Worm (Caenorhabditis elegans) whole organism, mixed stage, embryonic: ENCODE results near the gene Y54F10AM.6.

Experiments used
- M03D4.4 ChIP-seq: sonication (generic microtip); optimal IDR thresholded peaks from 2 replicates; lab custom pipeline; 2017; ENCODE audit warnings: mild to moderate bottlenecking, missing genetic modification characterization, missing compliant biosample characterization
- bed-3 ChIP-seq: fragments of 200-800 bp; sonication (Bioruptor generic); optimal IDR thresholded peaks from 3 replicates; lab custom pipeline; 2018; ENCODE audit warnings: mild to moderate bottlenecking, missing genetic modification characterization, moderate library complexity, missing compliant biosample characterization
- blmp-1 ChIP-seq: fragments of 150-350 bp; optimal IDR thresholded peaks from 2 replicates; lab custom pipeline; 2014; ENCODE audit warnings: missing biosample characterization, missing genetic modification characterization
- ceh-39 ChIP-seq: fragments of 150-350 bp; optimal IDR thresholded peaks from 2 replicates; lab custom pipeline; 2014; ENCODE audit warnings: missing biosample characterization, missing genetic modification characterization
- ceh-43 ChIP-seq: fragments of 200-800 bp; sonication (Bioruptor generic); optimal IDR thresholded peaks from 2 replicates; lab custom pipeline; 2018; ENCODE audit warnings: mild to moderate bottlenecking, missing genetic modification characterization, moderate library complexity, missing compliant biosample characterization
- ceh-83 ChIP-seq: fragments of 200-800 bp; sonication (Bioruptor generic); optimal IDR thresholded peaks from 2 replicates; lab custom pipeline; 2018; ENCODE audit warnings: mild to moderate bottlenecking, missing genetic modification characterization, missing compliant biosample characterization
- ces-1 ChIP-seq: fragments of 150-350 bp; optimal IDR thresholded peaks from 2 replicates; lab custom pipeline; 2014; ENCODE audit warnings: missing biosample characterization, missing genetic modification reagents, missing genetic modification characterization
- cnd-1 ChIP-seq: fragments of 200-800 bp; sonication (Bioruptor generic); optimal IDR thresholded peaks from 2 replicates; lab custom pipeline; 2018; ENCODE audit warnings: mild to moderate bottlenecking, missing genetic modification characterization, missing compliant biosample characterization
- drap-1 ChIP-seq: fragments of 200-800 bp; sonication (Bioruptor generic); optimal IDR thresholded peaks from 3 replicates; lab custom pipeline; 2018; ENCODE audit warnings: mild to moderate bottlenecking, missing genetic modification characterization, missing compliant biosample characterization
- elt-1 ChIP-seq: sonication (generic microtip); optimal IDR thresholded peaks from 2 replicates; lab custom pipeline; 2017; ENCODE audit warnings: missing genetic modification characterization, mild to moderate bottlenecking, missing compliant biosample characterization, antibody characterized with exemption, moderate library complexity, borderline replicate concordance; ENCODE audit not compliant: insufficient read depth
- elt-3 ChIP-seq: fragments of 150-350 bp; optimal IDR thresholded peaks from 2 replicates; lab custom pipeline; 2014; ENCODE audit warnings: missing biosample characterization, missing genetic modification characterization
- flh-1 ChIP-seq: fragments of 200-800 bp; sonication (Bioruptor generic); optimal IDR thresholded peaks from 2 replicates; lab custom pipeline; 2018; ENCODE audit warnings: mild to moderate bottlenecking, missing genetic modification characterization, moderate library complexity, missing compliant biosample characterization
- ham-2 ChIP-seq: fragments of 200-800 bp; sonication (Bioruptor generic); optimal IDR thresholded peaks from 2 replicates; lab custom pipeline; 2018; ENCODE audit warnings: mild to moderate bottlenecking, missing genetic modification characterization, missing compliant biosample characterization
- hlh-1 ChIP-seq: fragments of 150-350 bp; optimal IDR thresholded peaks from 2 replicates; lab custom pipeline; 2014; ENCODE audit warnings: missing biosample characterization, missing genetic modification reagents, missing genetic modification characterization
- lin-13 ChIP-seq: fragments of 150-350 bp; optimal IDR thresholded peaks from 2 replicates; lab custom pipeline; 2014; ENCODE audit warnings: missing biosample characterization, missing genetic modification characterization
- lin-32 ChIP-seq: fragments of 200-800 bp; sonication (Bioruptor generic); optimal IDR thresholded peaks from 2 replicates; lab custom pipeline; 2018; ENCODE audit warnings: mild to moderate bottlenecking, missing genetic modification characterization, missing compliant biosample characterization
- lsy-2 ChIP-seq: fragments of 150-350 bp; optimal IDR thresholded peaks from 2 replicates; lab custom pipeline; 2014; ENCODE audit warnings: missing biosample characterization, missing genetic modification characterization
- mab-5 ChIP-seq: fragments of 150-350 bp; optimal IDR thresholded peaks from 2 replicates; lab custom pipeline; 2014; ENCODE audit warnings: missing biosample characterization, missing genetic modification characterization
- mep-1 ChIP-seq: fragments of 150-350 bp; optimal IDR thresholded peaks from 2 replicates; lab custom pipeline; 2017; ENCODE audit warnings: missing biosample characterization, missing genetic modification reagents, missing genetic modification characterization, inconsistent platforms
- mls-2 ChIP-seq: sonication (generic microtip); optimal IDR thresholded peaks from 2 replicates; lab custom pipeline; 2016; ENCODE audit warnings: mild to moderate bottlenecking, missing genetic modification characterization, moderate library complexity, missing compliant biosample characterization
- nhr-12 ChIP-seq: fragments of 150-350 bp; optimal IDR thresholded peaks from 2 replicates; lab custom pipeline; 2014; ENCODE audit warnings: missing biosample characterization, missing genetic modification characterization
- nhr-2 ChIP-seq: fragments of 150-350 bp; optimal IDR thresholded peaks from 2 replicates; lab custom pipeline; 2014; ENCODE audit warnings: missing biosample characterization, missing genetic modification characterization
- nhr-237 ChIP-seq: fragments of 150-350 bp; optimal IDR thresholded peaks from 2 replicates; lab custom pipeline; 2014; ENCODE audit warnings: missing biosample characterization, missing genetic modification characterization
- nhr-28 ChIP-seq: fragments of 150-350 bp; optimal IDR thresholded peaks from 2 replicates; lab custom pipeline; 2014; ENCODE audit warnings: missing biosample characterization, missing genetic modification characterization
- nhr-76 ChIP-seq: sonication (generic microtip); optimal IDR thresholded peaks from 2 replicates; lab custom pipeline; 2017; ENCODE audit warnings: missing biosample characterization, missing genetic modification characterization
- pha-4 ChIP-seq: fragments of 150-350 bp; optimal IDR thresholded peaks from 2 replicates; lab custom pipeline; 2018; ENCODE audit warnings: missing biosample characterization, missing genetic modification reagents, missing genetic modification characterization
- sem-2 ChIP-seq: fragments of 200-800 bp; sonication (Bioruptor generic); optimal IDR thresholded peaks from 2 replicates; lab custom pipeline; 2018; ENCODE audit warnings: mild to moderate bottlenecking, missing genetic modification characterization, missing compliant biosample characterization
- snpc-4 ChIP-seq: fragments of 150-350 bp; optimal IDR thresholded peaks from 2 replicates; lab custom pipeline; 2014; ENCODE audit warnings: missing biosample characterization, missing genetic modification characterization
- sptf-1 ChIP-seq: sonication (generic microtip); optimal IDR thresholded peaks from 2 replicates; lab custom pipeline; 2017; ENCODE audit warnings: mild to moderate bottlenecking, missing genetic modification characterization, moderate library complexity, missing compliant biosample characterization
- tbx-8 ChIP-seq: fragments of 200-800 bp; sonication (Bioruptor generic); optimal IDR thresholded peaks from 2 replicates; lab custom pipeline; 2018; ENCODE audit warnings: mild to moderate bottlenecking, missing genetic modification characterization, moderate library complexity, missing compliant biosample characterization
- unc-120 ChIP-seq: sonication (generic microtip); optimal IDR thresholded peaks from 2 replicates; lab custom pipeline; 2017; ENCODE audit warnings: missing genetic modification characterization, missing compliant biosample characterization; ENCODE audit not compliant: poor library complexity, severe bottlenecking
- unc-39 ChIP-seq: fragments of 150-350 bp; optimal IDR thresholded peaks from 2 replicates; lab custom pipeline; 2014; ENCODE audit warnings: missing biosample characterization, missing genetic modification characterization
- unc-62 ChIP-seq: fragments of 150-350 bp; optimal IDR thresholded peaks from 2 replicates; lab custom pipeline; 2014; ENCODE audit warnings: missing biosample characterization, missing genetic modification reagents, missing genetic modification characterization
- zip-8 ChIP-seq: fragments of 150-350 bp; optimal IDR thresholded peaks from 2 replicates; lab custom pipeline; 2014; ENCODE audit warnings: missing biosample characterization, missing genetic modification characterization
- ztf-11 ChIP-seq: fragments of 150-350 bp; optimal IDR thresholded peaks from 2 replicates; lab custom pipeline; 2014; ENCODE audit warnings: missing biosample characterization, missing genetic modification characterization

The Y54F10AM.6 gene

ce11 chrIII:2506463-2506862, 2.2 kb upstream of the Y54F10AM.6 start:
- TF ChIP-seq nhr-12 (tag; lab: Kevin White, UChicago), result no peak
- no peak for TF ChIP-seq sptf-1 (tag; lab: Kevin White, UChicago)
- TF ChIP-seq ham-2, result no peak
- no peak for TF ChIP-seq mab-5 (tag; lab: Kevin White, UChicago)
- TF ChIP-seq elt-1 (tag; lab: Kevin White, UChicago), result no peak
- no peak for TF ChIP-seq pha-4 (tag; lab: Kevin White, UChicago)
- TF ChIP-seq lsy-2 (tag; lab: Kevin White, UChicago), result no peak
- TF ChIP-seq hlh-1 (tag; lab: Kevin White, UChicago), result no peak
- no peak for TF ChIP-seq ceh-83 (GFP tag; lab: Kevin White, UChicago)
- no peak for TF ChIP-seq flh-1 (GFP tag; lab: Kevin White, UChicago)
- TF ChIP-seq M03D4.4, result no peak
- no peak for TF ChIP-seq unc-120 (tag; lab: Kevin White, UChicago)
- no peak for TF ChIP-seq elt-3 (tag; lab: Kevin White, UChicago)
- no peak for TF ChIP-seq lin-13 (tag; lab: Kevin White, UChicago)
- no peak for TF ChIP-seq lin-32 (GFP tag; lab: Kevin White, UChicago)
- TF ChIP-seq mep-1 (tag; lab: Kevin White, UChicago), result no peak
- TF ChIP-seq ztf-11, result no peak
- no peak for TF ChIP-seq zip-8 (tag; lab: Kevin White, UChicago)

ce11 chrIII:2507938-2508337, 680 bp upstream of the Y54F10AM.6 start, which contains the start of gene Y54F10AM.8:
Gene Y54F10AM.8 (minus strand): TSS chrIII:2507972.
- no peak for TF ChIP-seq sem-2 (GFP tag; lab: Kevin White, UChicago)
- no peak for TF ChIP-seq unc-120 (tag; lab: Kevin White, UChicago)
- TF ChIP-seq nhr-76 (tag; lab: Kevin White, UChicago), result no peak
- TF ChIP-seq elt-3 (tag; lab: Kevin White, UChicago), result no peak
- TF ChIP-seq drap-1, result no peak
- TF ChIP-seq ztf-11, result no peak
- TF ChIP-seq ham-2, result no peak
- no peak for TF ChIP-seq M03D4.4
- no peak for TF ChIP-seq flh-1 (GFP tag; lab: Kevin White, UChicago)

- TF ChIP-seq lsy-2 (tag; lab: Kevin White, UChicago), result no peak
- no peak for TF ChIP-seq unc-120 (tag; lab: Kevin White, UChicago)
- TF ChIP-seq ceh-83 (GFP tag; lab: Kevin White, UChicago), result no peak
- no peak for TF ChIP-seq ceh-43 (GFP tag; lab: Kevin White, UChicago)
- no peak for TF ChIP-seq mab-5 (tag; lab: Kevin White, UChicago)
- no peak for TF ChIP-seq hlh-1 (tag; lab: Kevin White, UChicago)
- TF ChIP-seq unc-62 (GFP tag; lab: Kevin White, UChicago), result no peak
- TF ChIP-seq sptf-1 (tag; lab: Kevin White, UChicago), result no peak
- TF ChIP-seq tbx-8, result no peak
These were observed 6.8 kb downstream of the Y54F10AM.6 start for ce11 chrIII:2515461-2515860.

- TF ChIP-seq elt-3 (tag; lab: Kevin White, UChicago), result no peak
- peak; percentile 12 for TF ChIP-seq ztf-11
- TF ChIP-seq nhr-237 (tag; lab: Kevin White, UChicago), result peak; percentile 88
- TF ChIP-seq drap-1, result no peak
- TF ChIP-seq unc-120 (tag; lab: Kevin White, UChicago), result peak; percentile 84
- TF ChIP-seq nhr-28, result no peak
- no peak for TF ChIP-seq unc-39 (tag; lab: Kevin White, UChicago)
- TF ChIP-seq lin-32 (GFP tag; lab: Kevin White, UChicago), result no peak
- TF ChIP-seq lsy-2 (tag; lab: Kevin White, UChicago), result peak; percentile 91
- peak; percentile 0 for TF ChIP-seq mab-5 (tag; lab: Kevin White, UChicago)
- no peak for TF ChIP-seq ceh-83 (GFP tag; lab: Kevin White, UChicago)
- TF ChIP-seq hlh-1 (tag; lab: Kevin White, UChicago), result peak; percentile 66
- TF ChIP-seq sptf-1 (tag; lab: Kevin White, UChicago), result no peak
- peak; percentile 83 for TF ChIP-seq ceh-39 (tag; lab: Kevin White, UChicago)
- peak; percentile 97 for TF ChIP-seq mep-1 (tag; lab: Kevin White, UChicago)
- no peak for TF ChIP-seq sem-2 (GFP tag; lab: Kevin White, UChicago)
- TF ChIP-seq zip-8 (tag; lab: Kevin White, UChicago), result no peak
- TF ChIP-seq bed-3 (GFP tag; lab: Kevin White, UChicago), result no peak
- TF ChIP-seq flh-1 (GFP tag; lab: Kevin White, UChicago), result no peak
- peak; percentile 7 for TF ChIP-seq M03D4.4
- no peak for TF ChIP-seq elt-1 (tag; lab: Kevin White, UChicago)
- peak; percentile 8 for TF ChIP-seq ham-2
- peak; percentile 77 for TF ChIP-seq pha-4 (tag; lab: Kevin White, UChicago)
- no peak for TF ChIP-seq snpc-4 (tag; lab: Kevin White, UChicago)
- TF ChIP-seq nhr-12 (tag; lab: Kevin White, UChicago), result no peak
- no peak for TF ChIP-seq cnd-1
- TF ChIP-seq tbx-8, result no peak
- TF ChIP-seq lin-13 (tag; lab: Kevin White, UChicago), result peak; percentile 96
- TF ChIP-seq blmp-1 (tag; lab: Kevin White, UChicago), result no peak
- TF ChIP-seq nhr-2 (tag; lab: Kevin White, UChicago), result peak; percentile 29
- TF ChIP-seq ceh-43 (GFP tag; lab: Kevin White, UChicago), result no peak
- peak; percentile 67 for TF ChIP-seq ces-1 (GFP tag; lab: Kevin White, UChicago)
- TF ChIP-seq mls-2 (tag; lab: Kevin White, UChicago), result no peak
- TF ChIP-seq unc-62 (GFP tag; lab: Kevin White, UChicago), result peak; percentile 46
- no peak for TF ChIP-seq nhr-76 (tag; lab: Kevin White, UChicago)
These were observed 20.0 kb downstream of the Y54F10AM.6 start, which contains the start of the genes Y54F10AM.15, rbc-2 and ndua-8 for ce11 chrIII:2528621-2529113. Gene Y54F10AM.15 (minus strand): TSS chrIII:2528679. Gene rbc-2 (minus strand): TSS chrIII:2528689. Gene ndua-8 (plus strand): TSS chrIII:2529063.
